Worm (Caenorhabditis elegans) whole organism, L1 larva: ENCODE measurements around the gene F42A10.6.

Source experiments
- dpl-1 ChIP-seq, 3 experiments: fragments of 150-350 bp in 2 of 3; sonication (generic microtip) in 1 of 3; optimal IDR thresholded peaks; 2 replicates each; lab custom pipeline; 2014 to 2017; ENCODE audit warnings: missing biosample characterization in 3 of 3, missing genetic modification characterization in 3 of 3, missing genetic modification reagents in 3 of 3
- egl-27 ChIP-seq, 2 experiments: fragments of 150-350 bp in 1 of 2; sonication (generic microtip); optimal IDR thresholded peaks; 3 replicates each; lab custom pipeline; 2017 to 2018; ENCODE audit warnings: missing biosample characterization in 2 of 2, missing genetic modification characterization in 2 of 2, missing genetic modification reagents in 2 of 2
- fkh-10 ChIP-seq: sonication (generic microtip); optimal IDR thresholded peaks from 2 replicates; lab custom pipeline; 2017; ENCODE audit warnings: missing biosample characterization, missing genetic modification reagents, missing genetic modification characterization
- lsy-2 ChIP-seq, 2 experiments: fragments of 150-350 bp; optimal IDR thresholded peaks; 2 replicates each; lab custom pipeline; 2014; ENCODE audit warnings: missing biosample characterization in 2 of 2, missing genetic modification characterization in 2 of 2
- nhr-237 ChIP-seq: fragments of 150-350 bp; optimal IDR thresholded peaks from 2 replicates; lab custom pipeline; 2014; ENCODE audit warnings: missing biosample characterization, missing genetic modification characterization
- rnt-1 ChIP-seq: sonication (generic microtip); optimal IDR thresholded peaks from 2 replicates; lab custom pipeline; 2016; ENCODE audit warnings: mild to moderate bottlenecking, missing genetic modification characterization, moderate library complexity, missing compliant biosample characterization
- skn-1 ChIP-seq: fragments of 150-350 bp; optimal IDR thresholded peaks from 2 replicates; lab custom pipeline; 2014; ENCODE audit warnings: missing biosample characterization, missing genetic modification characterization

- TF ChIP-seq fkh-10 (GFP tag; lab: Kevin White, UChicago) (no peak), rnt-1 (tag; lab: Kevin White, UChicago) (no peak), lsy-2 (tag; optimal IDR thresholded peaks at IDR 0.05; lab: Kevin White, UChicago) (no peak), egl-27 (tag; optimal IDR thresholded peaks at IDR 0.05; lab: Kevin White, UChicago) (no peak), dpl-1 (GFP tag; optimal IDR thresholded peaks at IDR 0.05; lab: Kevin White, UChicago) (no peak), nhr-237 (tag; lab: Kevin White, UChicago) (no peak), skn-1 (tag; lab: Kevin White, UChicago) (no peak)
Measured at ce11 chrIII:6163381-6163780, 13.3 kb downstream of the F42A10.6 start.
